Fruit fly (Drosophila melanogaster): Measurements from ENCODE around the gene CG6683.
A peak's percentile ranks its signal among the peaks of the same experiment; 100 is the strongest.

Gene CG6683

DNA sequence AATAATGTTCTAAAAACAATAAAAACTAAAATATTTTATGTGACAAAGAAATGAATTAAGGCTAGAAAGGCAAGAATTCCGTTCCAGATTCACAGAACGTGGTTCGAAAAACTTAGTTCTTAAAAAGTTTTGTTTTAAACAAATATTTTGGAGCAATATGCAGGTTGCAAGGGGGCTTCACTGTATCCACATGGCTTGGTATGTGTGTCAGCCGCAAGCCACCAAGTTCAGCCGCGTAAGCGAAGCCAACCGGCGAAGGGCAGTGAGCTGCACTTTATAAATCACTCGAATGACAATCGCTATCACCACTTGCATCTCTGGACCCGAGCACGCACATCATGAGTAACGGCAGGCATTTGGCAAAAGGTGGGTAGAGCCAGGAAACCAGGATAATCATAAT is 5.5 kb upstream of the CG6683 start, which contains the start of gene se (continued):
- no peak for TF ChIP-seq CG9139 (GFP tag; optimal IDR thresholded peaks at IDR 0.05)

DNA sequence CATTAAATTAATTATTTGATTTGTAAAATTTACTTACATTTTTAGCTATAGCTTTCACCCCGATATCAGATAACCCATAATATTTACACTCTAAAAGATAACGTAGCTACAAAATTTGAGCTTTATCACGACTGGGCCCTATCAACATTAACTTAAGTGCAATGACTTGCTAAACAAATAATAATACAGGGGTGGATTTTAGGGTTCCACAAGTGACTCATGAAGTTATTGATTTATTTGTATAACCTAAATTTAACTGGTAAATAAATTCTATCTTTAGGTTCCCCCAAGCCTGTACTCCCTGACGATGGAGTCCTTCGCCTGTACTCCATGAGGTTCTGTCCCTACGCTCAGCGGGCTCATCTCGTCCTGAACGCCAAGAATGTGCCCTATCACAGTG is 4.5 kb upstream of the CG6683 start:
- TF ChIP-seq esn (GFP tag; optimal IDR thresholded peaks at IDR 0.05) (peak; percentile 20), Blimp-1 (GFP tag; optimal IDR thresholded peaks at IDR 0.05) (no peak), topi (GFP tag; optimal IDR thresholded peaks at IDR 0.05) (no peak), Sox14 (GFP tag; optimal IDR thresholded peaks at IDR 0.05) (no peak), Sox102F (GFP tag; optimal IDR thresholded peaks at IDR 0.05) (no peak), CG3032 (tag; optimal IDR thresholded peaks at IDR 0.05) (no peak), lz (GFP tag; optimal IDR thresholded peaks at IDR 0.05) (no peak), CG6163 (GFP tag; IDR thresholded peaks at IDR 0.05) (no peak), Eip78C (GFP tag) (peak; percentile 31), Smox (GFP tag; optimal IDR thresholded peaks at IDR 0.05) (no peak), ss (GFP tag; optimal IDR thresholded peaks at IDR 0.05) (no peak), achi (GFP tag; optimal IDR thresholded peaks at IDR 0.05) (no peak), fkh (GFP tag; optimal IDR thresholded peaks at IDR 0.05) (peak; percentile 70), salr (GFP tag; optimal IDR thresholded peaks at IDR 0.05) (no peak), CG4318 (GFP tag; optimal IDR thresholded peaks at IDR 0.05) (no peak), CG16779 (tag; optimal IDR thresholded peaks at IDR 0.05) (no peak), CG7368 (GFP tag; optimal IDR thresholded peaks at IDR 0.05) (no peak), CG11762 (GFP tag; optimal IDR thresholded peaks at IDR 0.05; ENCODE audit: insufficient read depth) (no peak), Met (GFP tag; optimal IDR thresholded peaks at IDR 0.05) (no peak)

DNA sequence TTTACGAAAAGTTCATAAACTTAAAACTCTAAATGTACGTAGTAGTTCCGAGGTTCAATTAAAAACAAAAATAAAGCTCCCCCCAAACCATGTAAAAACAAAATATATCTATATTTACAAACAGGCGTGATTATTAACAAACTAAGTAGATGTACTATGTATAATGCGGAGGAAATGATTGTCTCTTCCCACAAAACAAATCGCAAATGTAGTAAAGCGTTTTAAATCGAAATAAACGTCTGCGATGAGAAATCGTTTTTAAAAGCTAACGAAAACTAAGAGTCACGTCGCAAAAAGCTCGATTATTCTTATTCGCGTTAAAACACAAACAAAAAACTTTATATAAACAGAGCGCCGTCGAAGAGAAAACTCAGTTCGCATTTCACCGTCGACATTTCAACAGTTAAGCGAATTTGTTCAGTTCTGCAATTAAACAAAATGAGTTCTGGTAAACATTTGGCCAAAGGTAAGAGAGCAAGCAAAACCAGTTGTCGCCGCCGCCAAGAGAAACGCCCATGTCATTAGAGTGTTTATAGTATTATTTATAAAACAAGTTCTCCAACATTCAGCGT is 3.9 kb upstream of the CG6683 start, which contains the start of gene GstO3:
Gene GstO3, plus strand, starts transcription at position 370 of the 572 bp plus-strand sequence.
- peak; percentile 76 for TF ChIP-seq CG15336 (GFP tag; IDR thresholded peaks at IDR 0.05)
- peak; percentile 46 for TF ChIP-seq CG16779 (tag; optimal IDR thresholded peaks at IDR 0.05)
- no peak for TF ChIP-seq achi (GFP tag; optimal IDR thresholded peaks at IDR 0.05)
- TF ChIP-seq fd85E (GFP tag; optimal IDR thresholded peaks at IDR 0.05), result peak; percentile 28
- no peak for TF ChIP-seq cyc (GFP tag; optimal IDR thresholded peaks at IDR 0.05)
- no peak for TF ChIP-seq CG8632 (GFP tag; optimal IDR thresholded peaks at IDR 0.05)
- no peak for TF ChIP-seq Sox102F (GFP tag; optimal IDR thresholded peaks at IDR 0.05)
- peak; percentile 62; the same call in 2 of the 3 replicates for TF ChIP-seq CG6163 (GFP tag; IDR thresholded peaks at IDR 0.05)
- no peak for TF ChIP-seq Blimp-1 (GFP tag; optimal IDR thresholded peaks at IDR 0.05)
- no peak for TF ChIP-seq Sox15 (GFP tag; optimal IDR thresholded peaks at IDR 0.05)
- peak; percentile 69 for TF ChIP-seq Eip78C (GFP tag)
- no peak for TF ChIP-seq Lpt (GFP tag; optimal IDR thresholded peaks at IDR 0.05)
- no peak for TF ChIP-seq CG32006 (GFP tag; optimal IDR thresholded peaks at IDR 0.05)
- no peak for TF ChIP-seq CG1621 (tag; optimal IDR thresholded peaks at IDR 0.05)
- no peak for TF ChIP-seq Sox14 (GFP tag; optimal IDR thresholded peaks at IDR 0.05)
- TF ChIP-seq CG11294 (GFP tag; IDR thresholded peaks at IDR 0.05), result no peak
- TF ChIP-seq Hr4 (GFP tag; optimal IDR thresholded peaks at IDR 0.05), result no peak
- TF ChIP-seq CG4318 (GFP tag; optimal IDR thresholded peaks at IDR 0.05), result no peak
- TF ChIP-seq fd59A (GFP tag; optimal IDR thresholded peaks at IDR 0.05), result no peak
- peak; percentile 6 for TF ChIP-seq CG34406 (GFP tag; optimal IDR thresholded peaks at IDR 0.05)
- peak; percentile 39; the same call in 1 of the 3 replicates for TF ChIP-seq eg (GFP tag; IDR thresholded peaks at IDR 0.05)
- TF ChIP-seq CG10631 (GFP tag; optimal IDR thresholded peaks at IDR 0.05), result no peak
- peak; percentile 51 to 54 for TF ChIP-seq ss (GFP tag; optimal IDR thresholded peaks at IDR 0.05)
- TF ChIP-seq CG8319 (GFP tag; optimal IDR thresholded peaks at IDR 0.05), result no peak
- peak; percentile 59 for TF ChIP-seq CG6854 (GFP tag; optimal IDR thresholded peaks at IDR 0.05)
- TF ChIP-seq spab (GFP tag; optimal IDR thresholded peaks at IDR 0.05), result no peak
- TF ChIP-seq Ets96B (tag; optimal IDR thresholded peaks at IDR 0.05), result peak; percentile 3
- TF ChIP-seq CG6808 (GFP tag; optimal IDR thresholded peaks at IDR 0.05), result no peak
- no peak for TF ChIP-seq CG3032 (tag; optimal IDR thresholded peaks at IDR 0.05)
- TF ChIP-seq CG3919 (GFP tag; optimal IDR thresholded peaks at IDR 0.05), result no peak
- no peak for TF ChIP-seq topi (GFP tag; optimal IDR thresholded peaks at IDR 0.05)
- no peak for TF ChIP-seq OdsH (GFP tag; optimal IDR thresholded peaks at IDR 0.05)
- TF ChIP-seq esn (GFP tag; optimal IDR thresholded peaks at IDR 0.05), result no peak
- no peak for TF ChIP-seq CG11902 (GFP tag; optimal IDR thresholded peaks at IDR 0.05)
- TF ChIP-seq salr (GFP tag; optimal IDR thresholded peaks at IDR 0.05), result no peak
- TF ChIP-seq Smox (GFP tag; optimal IDR thresholded peaks at IDR 0.05), result no peak
- no peak for TF ChIP-seq net (GFP tag; optimal IDR thresholded peaks at IDR 0.05)
- TF ChIP-seq Met (GFP tag; optimal IDR thresholded peaks at IDR 0.05), result no peak
- TF ChIP-seq dsx (GFP tag; optimal IDR thresholded peaks at IDR 0.05; ENCODE audit: poor library complexity, severe bottlenecking), result peak; percentile 56
- TF ChIP-seq CG8119 (GFP tag; IDR thresholded peaks at IDR 0.05), result peak; percentile 73

Measured in whole organism, prepupa.